Fruit fly (Drosophila melanogaster): ENCODE data around the gene sgl.

The sgl gene

DNA sequence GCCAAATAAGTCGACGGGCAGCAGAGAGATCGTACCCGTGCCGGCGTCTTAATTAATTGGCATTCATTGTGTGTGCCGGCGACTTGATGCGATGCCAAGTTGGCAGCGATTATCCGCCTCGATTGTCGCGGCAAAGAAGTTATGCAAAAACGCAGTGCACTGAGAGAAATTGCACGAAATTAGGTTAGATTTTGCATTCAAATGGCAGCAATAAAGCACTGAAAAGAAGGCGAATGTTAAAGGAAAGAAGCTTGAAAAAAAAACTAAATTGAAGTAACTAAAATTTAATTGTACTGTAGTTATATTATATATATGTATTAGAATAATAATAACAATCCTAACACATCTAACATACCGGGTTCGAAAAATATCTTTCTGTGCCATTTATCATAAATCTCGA is 38.6 kb upstream of the sgl start:
- no peak for TF ChIP-seq CG10631 (GFP tag; optimal IDR thresholded peaks at IDR 0.05)
- 0 out of 2 replicates have a peak, but pooled peaks have one; percentile 38 for TF ChIP-seq CG11294 (GFP tag; IDR thresholded peaks at IDR 0.05)
- TF ChIP-seq Gug (GFP tag; IDR thresholded peaks at IDR 0.05), result no peak
- TF ChIP-seq CG1621 (tag; optimal IDR thresholded peaks at IDR 0.05), result no peak
- no peak for TF ChIP-seq Hr4 (GFP tag; optimal IDR thresholded peaks at IDR 0.05)
- TF ChIP-seq CG32006 (GFP tag; optimal IDR thresholded peaks at IDR 0.05), result peak; percentile 29
- TF ChIP-seq Eip78C (GFP tag), result peak; percentile 45
- TF ChIP-seq CG8632 (GFP tag; optimal IDR thresholded peaks at IDR 0.05), result peak; percentile 22
- no peak for TF ChIP-seq Eip75B (GFP tag; optimal IDR thresholded peaks at IDR 0.05)
- 0 out of 3 replicates have a peak, but pooled peaks have one; percentile 33 for TF ChIP-seq CG8119 (GFP tag; IDR thresholded peaks at IDR 0.05)
- no peak for TF ChIP-seq CG31627 (GFP tag; optimal IDR thresholded peaks at IDR 0.05)
- TF ChIP-seq CG6276 (GFP tag; optimal IDR thresholded peaks at IDR 0.05), result peak; percentile 21
- TF ChIP-seq eg (GFP tag; IDR thresholded peaks at IDR 0.05), result peak; percentile 32; the same call in 1 of the 3 replicates
- TF ChIP-seq cyc (GFP tag; optimal IDR thresholded peaks at IDR 0.05), result no peak
- peak; percentile 25; the same call in 1 of the 2 replicates for TF ChIP-seq CG15336 (GFP tag; IDR thresholded peaks at IDR 0.05)
- no peak for TF ChIP-seq Ets96B (tag; optimal IDR thresholded peaks at IDR 0.05)
- no peak for TF ChIP-seq fkh (GFP tag; optimal IDR thresholded peaks at IDR 0.05)
- TF ChIP-seq Smox (GFP tag; optimal IDR thresholded peaks at IDR 0.05), result no peak
- TF ChIP-seq acj6 (GFP tag; optimal IDR thresholded peaks at IDR 0.05), result no peak
- TF ChIP-seq CG6163 (GFP tag; IDR thresholded peaks at IDR 0.05), result 0 out of 3 replicates have a peak, but pooled peaks have one; percentile 11
- TF ChIP-seq Met (GFP tag; optimal IDR thresholded peaks at IDR 0.05), result no peak
- TF ChIP-seq CG6808 (GFP tag; optimal IDR thresholded peaks at IDR 0.05), result no peak

DNA sequence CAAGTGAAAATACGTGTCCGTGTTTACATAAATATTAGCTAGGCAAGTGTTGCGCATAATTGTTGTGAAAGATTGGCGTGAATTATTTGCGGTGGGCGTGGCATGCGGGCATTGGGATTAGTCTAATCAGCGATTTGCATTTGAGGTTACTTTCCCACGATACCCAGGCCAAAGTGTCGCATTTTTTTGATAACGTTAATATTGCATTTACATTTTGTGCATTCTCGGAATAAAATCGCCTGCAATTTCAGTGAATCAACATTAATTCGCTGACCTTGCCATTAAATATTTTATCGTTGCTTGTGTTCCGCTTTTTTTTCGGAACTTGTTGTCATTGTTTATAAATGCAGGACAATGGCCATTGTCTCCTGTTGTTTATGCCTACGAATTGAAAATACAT is 37.8 kb upstream of the sgl start:
- TF ChIP-seq svp (GFP tag) (peak; percentile 74), Lpt (GFP tag; optimal IDR thresholded peaks at IDR 0.05) (no peak)

DNA sequence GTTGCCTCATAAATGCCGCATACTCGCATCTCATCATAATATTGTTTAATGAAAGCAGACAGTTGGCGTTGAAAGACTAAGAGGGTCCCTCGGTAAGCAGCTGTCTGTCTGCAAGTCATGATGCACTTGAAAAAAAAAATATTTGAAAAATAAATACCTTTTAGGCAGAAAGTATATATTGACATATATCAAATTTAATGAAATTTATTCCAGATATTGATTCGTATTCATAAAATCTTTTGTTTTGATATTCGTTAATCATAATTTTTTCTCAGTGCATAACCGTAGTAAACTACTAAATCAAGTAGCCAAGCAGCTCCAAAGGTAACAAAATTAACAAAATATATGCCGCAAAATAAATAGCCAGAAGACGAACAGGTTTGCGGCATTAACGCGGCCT is 37.3 kb upstream of the sgl start:
- TF ChIP-seq eg (GFP tag; IDR thresholded peaks at IDR 0.05), result peak; percentile 69; the same call in 2 of the 3 replicates
- TF ChIP-seq CG6163 (GFP tag; IDR thresholded peaks at IDR 0.05), result peak; percentile 47; the same call in 1 of the 3 replicates
- peak; percentile 9 for TF ChIP-seq esn (GFP tag; optimal IDR thresholded peaks at IDR 0.05)
- TF ChIP-seq CG8632 (GFP tag; optimal IDR thresholded peaks at IDR 0.05), result no peak
- no peak for TF ChIP-seq CG9139 (GFP tag; optimal IDR thresholded peaks at IDR 0.05)
- peak; percentile 11 for TF ChIP-seq CG10669 (GFP tag; optimal IDR thresholded peaks at IDR 0.05)
- TF ChIP-seq Ets96B (tag; optimal IDR thresholded peaks at IDR 0.05), result no peak
- TF ChIP-seq CG3032 (tag; optimal IDR thresholded peaks at IDR 0.05), result peak; percentile 42
- peak; percentile 30 for TF ChIP-seq Hr4 (GFP tag; optimal IDR thresholded peaks at IDR 0.05)
- TF ChIP-seq OdsH (GFP tag; optimal IDR thresholded peaks at IDR 0.05), result peak; percentile 2
- TF ChIP-seq cyc (GFP tag; optimal IDR thresholded peaks at IDR 0.05), result no peak
- peak; percentile 4 for TF ChIP-seq Eip75B (GFP tag; optimal IDR thresholded peaks at IDR 0.05)
- TF ChIP-seq CG7368 (GFP tag; optimal IDR thresholded peaks at IDR 0.05), result no peak
- TF ChIP-seq Blimp-1 (GFP tag; optimal IDR thresholded peaks at IDR 0.05), result no peak
- no peak for TF ChIP-seq CG6808 (GFP tag; optimal IDR thresholded peaks at IDR 0.05)
- TF ChIP-seq CG3919 (GFP tag; optimal IDR thresholded peaks at IDR 0.05), result peak; percentile 6
- TF ChIP-seq Eip78C (GFP tag), result peak; percentile 77
- peak; percentile 10 for TF ChIP-seq CG32006 (GFP tag; optimal IDR thresholded peaks at IDR 0.05)
- TF ChIP-seq CG10631 (GFP tag; optimal IDR thresholded peaks at IDR 0.05), result peak; percentile 50
- 0 out of 3 replicates have a peak, but pooled peaks have one; percentile 20 for TF ChIP-seq CG8119 (GFP tag; IDR thresholded peaks at IDR 0.05)
- no peak for TF ChIP-seq Lpt (GFP tag; optimal IDR thresholded peaks at IDR 0.05)
- peak in 1 of 2 experiments; percentile 19 for TF ChIP-seq ss (GFP tag; optimal IDR thresholded peaks at IDR 0.05)

DNA sequence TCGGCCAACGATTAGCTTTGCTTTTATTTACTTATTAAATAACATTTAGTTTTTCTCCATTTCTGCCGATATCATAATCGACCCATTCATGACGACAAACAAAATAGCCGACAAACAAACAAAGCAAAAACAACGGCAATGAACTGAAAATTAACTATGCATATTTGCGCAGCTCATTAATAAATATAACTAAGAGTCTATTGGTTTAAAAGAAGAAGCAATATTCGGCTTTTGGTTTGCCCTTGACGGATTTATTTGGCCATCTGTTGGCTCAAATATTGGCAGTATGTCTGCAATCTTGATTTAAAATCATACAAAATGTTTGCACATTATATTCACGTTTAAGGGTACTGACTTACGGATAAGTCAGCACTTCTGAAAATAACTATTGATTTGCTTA is 35.4 kb upstream of the sgl start:
- TF ChIP-seq fkh (GFP tag; optimal IDR thresholded peaks at IDR 0.05), result peak; percentile 58
- no peak for TF ChIP-seq OdsH (GFP tag; optimal IDR thresholded peaks at IDR 0.05)
- TF ChIP-seq svp (GFP tag), result peak; percentile 27

DNA sequence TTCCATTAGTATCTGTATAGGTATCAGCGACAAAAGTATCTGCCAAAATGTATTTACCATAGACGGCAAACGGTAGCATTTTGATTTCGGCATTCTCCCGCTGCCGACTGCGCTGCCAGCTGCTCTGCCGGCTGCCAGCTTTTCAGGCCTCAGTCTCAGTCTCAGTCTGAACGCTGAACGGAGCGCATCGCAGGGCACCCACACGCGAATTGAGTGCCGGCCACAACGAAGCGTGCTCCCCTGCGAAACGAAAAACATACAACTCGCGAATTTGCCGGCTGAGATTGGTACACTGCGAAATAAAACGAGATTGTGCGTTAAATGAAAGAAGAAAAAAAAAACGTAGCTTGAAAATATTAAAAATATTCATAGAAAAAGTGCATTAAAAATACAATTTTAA is 34.1 kb upstream of the sgl start, which contains the start of gene Mp:
Gene Mp, plus strand, starts transcription at position 152 of the 400 bp plus-strand sequence.
- no peak for TF ChIP-seq fd85E (GFP tag; optimal IDR thresholded peaks at IDR 0.05)
- peak; percentile 11 for TF ChIP-seq CG3919 (GFP tag; optimal IDR thresholded peaks at IDR 0.05)
- no peak for TF ChIP-seq CG6854 (GFP tag; optimal IDR thresholded peaks at IDR 0.05)
- TF ChIP-seq fd59A (GFP tag; optimal IDR thresholded peaks at IDR 0.05), result no peak
- TF ChIP-seq achi (GFP tag; optimal IDR thresholded peaks at IDR 0.05), result no peak
- TF ChIP-seq CG11294 (GFP tag; IDR thresholded peaks at IDR 0.05), result 0 out of 2 replicates have a peak, but pooled peaks have one; percentile 21
- TF ChIP-seq CG7368 (GFP tag; optimal IDR thresholded peaks at IDR 0.05), result no peak
- TF ChIP-seq CG1621 (tag; optimal IDR thresholded peaks at IDR 0.05), result no peak
- TF ChIP-seq CG8632 (GFP tag; optimal IDR thresholded peaks at IDR 0.05), result no peak
- no peak for TF ChIP-seq Sox102F (GFP tag; optimal IDR thresholded peaks at IDR 0.05)
- TF ChIP-seq CG6163 (GFP tag; IDR thresholded peaks at IDR 0.05), result peak; percentile 35; the same call in 1 of the 3 replicates
- no peak for TF ChIP-seq CG3032 (tag; optimal IDR thresholded peaks at IDR 0.05)
- TF ChIP-seq CG6792 (GFP tag; optimal IDR thresholded peaks at IDR 0.05), result no peak
- TF ChIP-seq salr (GFP tag; optimal IDR thresholded peaks at IDR 0.05), result no peak
- no peak for TF ChIP-seq Sox14 (GFP tag; optimal IDR thresholded peaks at IDR 0.05)
- no peak for TF ChIP-seq dsx (GFP tag; optimal IDR thresholded peaks at IDR 0.05; ENCODE audit: poor library complexity, severe bottlenecking)

Measured in whole organism, prepupa.